Worm (Caenorhabditis elegans): Measurements from ENCODE around the gene set-11.
"Not testable (repeated sequence)": the region's sequence is repeated elsewhere in the genome, so short reads cannot be mapped to it uniquely, and the experiment has no call there.

Gene set-11

ce11 chrII:2672320-2672719, 20.1 kb downstream of the set-11 start, which contains the start of gene sri-57:
TSS of gene sri-57 (minus strand) at chrII:2672420.
- TF ChIP-seq scrt-1 (GFP tag; IDR thresholded peaks at IDR 0.05); tra-4 (tag; optimal IDR thresholded peaks at IDR 0.05); pes-1 (GFP tag; IDR thresholded peaks at IDR 0.05): not testable (repeated sequence)

- TF ChIP-seq hnd-1 (tag; optimal IDR thresholded peaks at IDR 0.05) = no peak
- no peak for TF ChIP-seq ceh-13 (GFP tag; optimal IDR thresholded peaks at IDR 0.05)
- TF ChIP-seq F13C5.2 (tag; optimal IDR thresholded peaks at IDR 0.05) = no peak
- no peak for TF ChIP-seq pes-1 (GFP tag; IDR thresholded peaks at IDR 0.05)
- TF ChIP-seq ets-7 (tag; optimal IDR thresholded peaks at IDR 0.05) = no peak
- no peak for TF ChIP-seq sea-1 (GFP tag; conservative IDR thresholded peaks at IDR 0.05)
- TF ChIP-seq scrt-1 (GFP tag; IDR thresholded peaks at IDR 0.05) = no peak
- no peak for TF ChIP-seq flt-1 (GFP tag; IDR thresholded peaks at IDR 0.05)
- TF ChIP-seq hmbx-1 (tag; optimal IDR thresholded peaks at IDR 0.05) = no peak
- TF ChIP-seq ama-1 (optimal IDR thresholded peaks at IDR 0.05) = no peak
These were observed 26.8 kb downstream of the set-11 start, which contains the start of gene F22E5.22 for ce11 chrII:2665606-2666005. TSS of gene F22E5.22 (plus strand) at chrII:2665906.

ce11 chrII:2665081-2665480, 27.3 kb downstream of the set-11 start, which contains the start of gene F22E5.2:
TSS of gene F22E5.2 (plus strand) at chrII:2665381.
- TF ChIP-seq ceh-36, B0310.2, hnd-1 (tag; optimal IDR thresholded peaks at IDR 0.05): not testable (repeated sequence)

ce11 chrII:2659364-2659763, 33.0 kb downstream of the set-11 start, which contains the start of gene gcy-21:
TSS of gene gcy-21 (plus strand) at chrII:2659664.
- TF ChIP-seq flt-1 (GFP tag; IDR thresholded peaks at IDR 0.05) = no peak
- TF ChIP-seq tbx-37 (GFP tag; conservative IDR thresholded peaks at IDR 0.05) = no peak
- TF ChIP-seq aly-1 (tag; optimal IDR thresholded peaks at IDR 0.05) = no peak
- no peak for TF ChIP-seq F13C5.2 (tag; optimal IDR thresholded peaks at IDR 0.05)

ce11 chrII:2656606-2657005, 35.8 kb downstream of the set-11 start, which contains the start of gene sri-47:
TSS of gene sri-47 (plus strand) at chrII:2656906.
- no peak for TF ChIP-seq scrt-1 (GFP tag; IDR thresholded peaks at IDR 0.05)
- TF ChIP-seq ceh-13 (GFP tag; optimal IDR thresholded peaks at IDR 0.05) = no peak
- TF ChIP-seq hmg-4 (GFP tag; optimal IDR thresholded peaks at IDR 0.05) = no peak

ce11 chrII:2649539-2649938, 42.8 kb downstream of the set-11 start, which contains the start of the genes F22E5.13 and F22E5.6:
TSS of gene F22E5.13 (minus strand) at chrII:2649639.
TSS of gene F22E5.6 (plus strand) at chrII:2649835.
- TF ChIP-seq tbx-37 (GFP tag; conservative IDR thresholded peaks at IDR 0.05) (no peak), hnd-1 (tag; optimal IDR thresholded peaks at IDR 0.05) (no peak), F13C5.2 (tag; optimal IDR thresholded peaks at IDR 0.05) (no peak)

ce11 chrII:2649015-2649414, 43.4 kb downstream of the set-11 start:
- TF ChIP-seq hnd-1 (tag; optimal IDR thresholded peaks at IDR 0.05) (no peak), B0310.2 (tag; optimal IDR thresholded peaks at IDR 0.05) (no peak), ets-7 (tag; optimal IDR thresholded peaks at IDR 0.05) (no peak), aly-1 (tag; optimal IDR thresholded peaks at IDR 0.05) (no peak), flt-1 (GFP tag; IDR thresholded peaks at IDR 0.05) (no peak), pes-1 (GFP tag; IDR thresholded peaks at IDR 0.05) (no peak), ceh-36 (tag; optimal IDR thresholded peaks at IDR 0.05) (no peak), ceh-13 (GFP tag; optimal IDR thresholded peaks at IDR 0.05) (no peak)

ce11 chrII:2646756-2647155, 45.6 kb downstream of the set-11 start, which contains the start of gene F22E5.12:
TSS of gene F22E5.12 (minus strand) at chrII:2646856.
- TF ChIP-seq aly-1 (tag; optimal IDR thresholded peaks at IDR 0.05); F13C5.2 (tag; optimal IDR thresholded peaks at IDR 0.05); ama-1 (optimal IDR thresholded peaks at IDR 0.05): not testable (repeated sequence)

ce11 chrII:2644498-2644897, 47.9 kb downstream of the set-11 start, which contains the start of gene F22E5.11:
TSS of gene F22E5.11 (minus strand) at chrII:2644598.
- TF ChIP-seq hmbx-1 (tag; optimal IDR thresholded peaks at IDR 0.05) = no peak
- no peak for TF ChIP-seq pes-1 (GFP tag; IDR thresholded peaks at IDR 0.05)
- no peak for TF ChIP-seq sea-1 (GFP tag; conservative IDR thresholded peaks at IDR 0.05)
- no peak for TF ChIP-seq F13C5.2 (tag; optimal IDR thresholded peaks at IDR 0.05)
- no peak for TF ChIP-seq tra-4 (tag; optimal IDR thresholded peaks at IDR 0.05)
- no peak for TF ChIP-seq ceh-36 (tag; optimal IDR thresholded peaks at IDR 0.05)
- TF ChIP-seq tbx-37 (GFP tag; conservative IDR thresholded peaks at IDR 0.05) = no peak
- no peak for TF ChIP-seq ets-7 (tag; optimal IDR thresholded peaks at IDR 0.05)
- no peak for TF ChIP-seq ama-1 (optimal IDR thresholded peaks at IDR 0.05)
- no peak for TF ChIP-seq hnd-1 (tag; optimal IDR thresholded peaks at IDR 0.05)
- TF ChIP-seq B0310.2 (tag; optimal IDR thresholded peaks at IDR 0.05) = no peak
- no peak for TF ChIP-seq aly-1 (tag; optimal IDR thresholded peaks at IDR 0.05)
- TF ChIP-seq flt-1 (GFP tag; IDR thresholded peaks at IDR 0.05) = no peak
- TF ChIP-seq tbx-11 (GFP tag; IDR thresholded peaks at IDR 0.05) = no peak
- TF ChIP-seq hmg-4 (GFP tag; optimal IDR thresholded peaks at IDR 0.05) = no peak
- TF ChIP-seq ceh-13 (GFP tag; optimal IDR thresholded peaks at IDR 0.05) = no peak
- no peak for TF ChIP-seq scrt-1 (GFP tag; IDR thresholded peaks at IDR 0.05)
